Fruit fly (Drosophila melanogaster) whole organism, adult: ENCODE data around the gene Vps16B.
A peak's percentile ranks its signal among the peaks of the same experiment; 100 is the strongest.

ENCODE experiments used
- CG12768 ChIP-seq: fragments of 200-800 bp; sonication (Bioruptor generic); optimal IDR thresholded peaks from 2 replicates; lab custom pipeline; 2017; ENCODE audit warnings: missing biosample characterization, missing genetic modification characterization, mild to moderate bottlenecking, moderate library complexity, missing genetic modification reagents
- CG1620 ChIP-seq: fragments of 200-800 bp; sonication (Bioruptor generic); optimal IDR thresholded peaks from 2 replicates; lab custom pipeline; 2016; ENCODE audit warnings: missing biosample characterization, missing genetic modification characterization
- CG5204 ChIP-seq: fragments of 200-800 bp; sonication (Bioruptor generic); optimal IDR thresholded peaks from 2 replicates; lab custom pipeline; 2016; ENCODE audit warnings: missing biosample characterization, missing genetic modification characterization
- CG7101 ChIP-seq: fragments of 200-800 bp; sonication (Bioruptor generic); optimal IDR thresholded peaks from 2 replicates; lab custom pipeline; 2018; ENCODE audit warnings: missing biosample characterization, mild to moderate bottlenecking, missing genetic modification characterization, moderate library complexity
- Clk ChIP-seq: fragments of 200-800 bp; sonication (Bioruptor generic); optimal IDR thresholded peaks from 2 replicates; lab custom pipeline; 2017; ENCODE audit warnings: missing biosample characterization, missing genetic modification characterization
- Hr96 ChIP-seq: fragments of 200-800 bp; sonication (Bioruptor generic); optimal IDR thresholded peaks from 2 replicates; lab custom pipeline; 2016; ENCODE audit warnings: missing biosample characterization, missing genetic modification characterization
- Mnt ChIP-seq: fragments of 200-800 bp; sonication (Bioruptor generic); optimal IDR thresholded peaks from 2 replicates; lab custom pipeline; 2016; ENCODE audit warnings: missing biosample characterization, mild to moderate bottlenecking, missing genetic modification characterization
- kay ChIP-seq: fragments of 200-800 bp; sonication (Bioruptor generic); peaks from one replicate; lab custom pipeline; 2016; ENCODE audit warnings: missing biosample characterization, missing genetic modification characterization, borderline replicate concordance
- toe ChIP-seq: fragments of 200-800 bp; sonication (Bioruptor generic); optimal IDR thresholded peaks from 2 replicates; lab custom pipeline; 2016; ENCODE audit warnings: missing biosample characterization, missing genetic modification characterization

DNA sequence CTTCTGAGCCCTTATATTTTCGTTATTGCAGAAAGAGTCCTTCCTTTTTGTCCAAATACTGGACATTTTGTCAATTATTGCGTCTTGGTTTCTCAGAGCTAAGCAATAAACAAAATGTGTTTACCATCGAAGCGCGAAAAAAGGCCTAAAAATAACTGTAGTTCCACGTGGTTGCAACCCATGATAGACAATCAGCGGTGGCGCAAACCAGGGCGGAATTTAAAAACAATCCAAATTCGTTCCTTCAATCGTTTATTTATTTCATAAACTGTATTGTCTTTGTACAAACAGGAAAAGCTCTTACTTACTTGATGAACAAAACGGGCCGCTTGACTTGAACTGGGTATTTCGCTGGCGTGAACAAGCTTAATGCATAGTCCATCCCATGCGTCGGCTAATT is 42.6 kb upstream of the Vps16B start, which contains the start of gene CG7824:
- TF ChIP-seq Clk (GFP tag; lab: Kevin White, UChicago): no peak
- no peak for TF ChIP-seq CG5204 (GFP tag; lab: Kevin White, UChicago)
- TF ChIP-seq kay: no peak
- TF ChIP-seq CG1620 (GFP tag; lab: Kevin White, UChicago): no peak
- TF ChIP-seq CG7101 (tag; lab: Kevin White, UChicago): no peak
- no peak for TF ChIP-seq Hr96 (GFP tag; lab: Kevin White, UChicago)
- TF ChIP-seq Mnt (GFP tag; lab: Kevin White, UChicago): peak; percentile 49
- TF ChIP-seq CG12768 (GFP tag; lab: Kevin White, UChicago): no peak
- TF ChIP-seq toe: no peak
